Fruit fly (Drosophila melanogaster): ENCODE results near the gene Sos.

DNA sequence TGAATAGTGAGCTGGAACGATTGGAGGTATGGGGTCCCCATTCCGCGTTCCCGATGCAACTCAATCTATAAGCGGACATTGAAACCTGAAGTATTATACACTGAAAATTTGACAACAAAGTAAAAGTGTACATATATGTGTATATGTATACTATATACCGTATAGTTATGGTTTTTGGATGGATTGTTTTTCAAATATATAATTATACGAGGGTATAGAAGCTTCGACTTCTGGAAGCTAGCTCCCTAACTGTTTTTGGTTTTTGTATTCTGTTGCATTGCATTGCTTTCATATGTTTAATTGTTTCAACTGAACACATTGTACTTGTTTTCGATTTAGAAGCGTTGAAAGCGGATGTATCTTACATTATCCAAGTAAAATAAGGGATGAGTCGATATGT, 460 bp upstream of the Sos start, which contains the start of gene CG16888:
- TF ChIP-seq Bgb (GFP tag; IDR thresholded peaks at IDR 0.05; ENCODE audit: partially characterized antibody): no peak
- TF ChIP-seq Hmx (GFP tag; optimal IDR thresholded peaks at IDR 0.05): no peak
- TF ChIP-seq stwl (tag; optimal IDR thresholded peaks at IDR 0.05): no peak
- no peak for TF ChIP-seq CG10959 (GFP tag; IDR thresholded peaks at IDR 0.05)
- no peak for TF ChIP-seq ATbp (GFP tag; optimal IDR thresholded peaks at IDR 0.05)
- TF ChIP-seq Dll (GFP tag; IDR thresholded peaks at IDR 0.05; ENCODE audit: partially characterized antibody): no peak
